Fruit fly (Drosophila melanogaster) whole organism, embryonic: ENCODE data around the gene Trf4-1.

ENCODE experiments used
- Adf1 ChIP-seq: fragments of 200-800 bp; sonication (Bioruptor generic); IDR thresholded peaks from 2 replicates; pipeline ENCODE4 v1.3.6; 2022; ENCODE audit warnings: missing biosample characterization, missing genetic modification characterization
- CG10431 ChIP-seq: fragments of 200-800 bp; sonication (Bioruptor generic); optimal IDR thresholded peaks from 3 replicates; lab custom pipeline; 2018; ENCODE audit warnings: missing biosample characterization, mild to moderate bottlenecking, missing genetic modification characterization
- CG11504 ChIP-seq: fragments of 200-800 bp; sonication (Bioruptor generic); optimal IDR thresholded peaks from 3 replicates; lab custom pipeline; 2019; ENCODE audit warnings: missing biosample characterization, mild to moderate bottlenecking, missing genetic modification characterization, moderate library complexity
- CG11723 ChIP-seq: fragments of 200-800 bp; sonication (Bioruptor generic); optimal IDR thresholded peaks from 2 replicates; lab custom pipeline; 2017; ENCODE audit warnings: missing biosample characterization, mild to moderate bottlenecking, missing genetic modification characterization
- CG12299 ChIP-seq: fragments of 200-800 bp; sonication (Bioruptor generic); optimal IDR thresholded peaks from 2 replicates; lab custom pipeline; 2018; ENCODE audit warnings: missing biosample characterization, mild to moderate bottlenecking, missing genetic modification characterization
- CG13894 ChIP-seq: fragments of 200-800 bp; sonication (Bioruptor generic); optimal IDR thresholded peaks from 3 replicates; lab custom pipeline; 2018; ENCODE audit warnings: missing biosample characterization, mild to moderate bottlenecking, missing genetic modification characterization, moderate library complexity
- CG14441 ChIP-seq: fragments of 200-800 bp; sonication (Bioruptor generic); IDR thresholded peaks from 2 replicates; pipeline ENCODE4 v1.3.6; 2022; ENCODE audit warnings: missing biosample characterization, missing genetic modification characterization
- CG1603 ChIP-seq: fragments of 200-800 bp; sonication (Bioruptor generic); optimal IDR thresholded peaks from 2 replicates; lab custom pipeline; 2019; ENCODE audit warnings: missing biosample characterization, mild to moderate bottlenecking, missing genetic modification characterization, moderate library complexity
- CG16813 ChIP-seq: fragments of 200-800 bp; sonication (Bioruptor generic); IDR thresholded peaks from 3 replicates; pipeline ENCODE4 v1.3.6; 2022; ENCODE audit warnings: missing biosample characterization, missing genetic modification characterization; ENCODE audit not compliant: partially characterized antibody
- CG2129 ChIP-seq: fragments of 200-800 bp; sonication (Bioruptor generic); IDR thresholded peaks from 2 replicates; pipeline ENCODE4 v1.3.6; 2022; ENCODE audit warnings: missing biosample characterization, missing genetic modification characterization; ENCODE audit not compliant: partially characterized antibody
- CG2889 ChIP-seq: fragments of 200-800 bp; sonication (Bioruptor generic); IDR thresholded peaks from 3 replicates; pipeline ENCODE4 v1.3.6; 2022; ENCODE audit warnings: missing biosample characterization, missing genetic modification characterization
- CG30403 ChIP-seq: fragments of 200-800 bp; sonication (Bioruptor generic); optimal IDR thresholded peaks from 3 replicates; lab custom pipeline; 2016; ENCODE audit warnings: missing biosample characterization, missing genetic modification characterization
- CG32772 ChIP-seq: fragments of 200-800 bp; sonication (Bioruptor generic); IDR thresholded peaks from 2 replicates; pipeline ENCODE4 v1.3.6; 2022; ENCODE audit warnings: missing biosample characterization, missing genetic modification characterization
- CG33557 ChIP-seq: fragments of 200-800 bp; sonication (Bioruptor generic); optimal IDR thresholded peaks from 2 replicates; lab custom pipeline; 2019; ENCODE audit warnings: missing biosample characterization, mild to moderate bottlenecking, missing genetic modification characterization, moderate library complexity
- CG3407 ChIP-seq: fragments of 200-800 bp; sonication (Bioruptor generic); optimal IDR thresholded peaks from 2 replicates; lab custom pipeline; 2018; ENCODE audit warnings: missing biosample characterization, mild to moderate bottlenecking, missing genetic modification characterization
- CG4360 ChIP-seq: fragments of 200-800 bp; sonication (Bioruptor generic); IDR thresholded peaks from 2 replicates; pipeline ENCODE4 v1.3.6; 2022; ENCODE audit warnings: missing biosample characterization, missing genetic modification characterization
- CG6813 ChIP-seq: fragments of 200-800 bp; sonication (Bioruptor generic); optimal IDR thresholded peaks from 2 replicates; lab custom pipeline; 2017; ENCODE audit warnings: missing biosample characterization, missing genetic modification characterization, mild to moderate bottlenecking, moderate library complexity, missing genetic modification reagents
- CG8359 ChIP-seq: fragments of 200-800 bp; sonication (Bioruptor generic); optimal IDR thresholded peaks from 2 replicates; lab custom pipeline; 2017; ENCODE audit warnings: missing biosample characterization, mild to moderate bottlenecking, missing genetic modification characterization, borderline replicate concordance
- CG9876 ChIP-seq: fragments of 200-800 bp; sonication (Bioruptor generic); optimal IDR thresholded peaks from 2 replicates; lab custom pipeline; 2016; ENCODE audit warnings: missing biosample characterization, missing genetic modification characterization
- Dip2 ChIP-seq: fragments of 200-800 bp; sonication (Bioruptor generic); IDR thresholded peaks from 2 replicates; pipeline ENCODE4 v1.3.6; 2022; ENCODE audit warnings: missing biosample characterization, missing genetic modification characterization
- Fer2 ChIP-seq: fragments of 200-800 bp; sonication (Bioruptor generic); optimal IDR thresholded peaks from 2 replicates; lab custom pipeline; 2018; ENCODE audit warnings: missing biosample characterization, mild to moderate bottlenecking, missing genetic modification characterization, moderate library complexity
- Kr ChIP-seq: fragments of 200-800 bp; sonication (Bioruptor generic); optimal IDR thresholded peaks from 2 replicates; lab custom pipeline; 2017; ENCODE audit warnings: missing biosample characterization, mild to moderate bottlenecking, missing genetic modification characterization
- Lhr ChIP-seq: fragments of 200-800 bp; sonication (Bioruptor generic); optimal IDR thresholded peaks from 3 replicates; lab custom pipeline; 2017; ENCODE audit warnings: mild to moderate bottlenecking, missing biosample characterization, missing genetic modification reagents, missing genetic modification characterization
- MBD-R2 ChIP-seq: fragments of 200-800 bp; sonication (Bioruptor generic); IDR thresholded peaks from 2 replicates; pipeline ENCODE4 v1.3.6; 2022; ENCODE audit warnings: missing biosample characterization, missing genetic modification characterization
- MTF-1 ChIP-seq: fragments of 200-800 bp; sonication (Bioruptor generic); optimal IDR thresholded peaks from 2 replicates; lab custom pipeline; 2018; ENCODE audit warnings: missing biosample characterization, mild to moderate bottlenecking, missing genetic modification characterization, borderline replicate concordance
- Opbp ChIP-seq: fragments of 200-800 bp; sonication (Bioruptor generic); IDR thresholded peaks from 3 replicates; pipeline ENCODE4 v1.3.6; 2022; ENCODE audit warnings: missing biosample characterization, missing genetic modification characterization; ENCODE audit not compliant: partially characterized antibody
- Optix ChIP-seq: fragments of 200-800 bp; sonication (Bioruptor generic); IDR thresholded peaks from 3 replicates; pipeline ENCODE4 v1.3.6; 2022; ENCODE audit warnings: missing biosample characterization, missing genetic modification characterization
- Side ChIP-seq: fragments of 200-800 bp; sonication (Bioruptor generic); optimal IDR thresholded peaks from 2 replicates; lab custom pipeline; 2016; ENCODE audit warnings: missing biosample characterization, missing genetic modification characterization
- Sry-δ ChIP-seq: fragments of 200-800 bp; sonication (Bioruptor generic); optimal IDR thresholded peaks from 2 replicates; lab custom pipeline; 2016; ENCODE audit warnings: missing biosample characterization, missing genetic modification characterization
- abd-A ChIP-seq: fragments of 200-800 bp; sonication (Bioruptor generic); optimal IDR thresholded peaks from 3 replicates; lab custom pipeline; 2019; ENCODE audit warnings: missing biosample characterization, mild to moderate bottlenecking, missing genetic modification characterization, moderate library complexity
- ac ChIP-seq: fragments of 200-800 bp; sonication (Bioruptor generic); optimal IDR thresholded peaks from 3 replicates; lab custom pipeline; 2017; ENCODE audit warnings: missing biosample characterization, mild to moderate bottlenecking, missing genetic modification characterization
- btn ChIP-seq: fragments of 200-800 bp; sonication (Bioruptor generic); optimal IDR thresholded peaks from 2 replicates; lab custom pipeline; 2016; ENCODE audit warnings: missing biosample characterization, missing genetic modification characterization
- cad ChIP-seq: fragments of >200 bp; optimal IDR thresholded peaks from 2 replicates; lab custom pipeline; 2017; ENCODE audit warnings: missing biosample characterization, missing genetic modification characterization
- gcm ChIP-seq: fragments of 200-800 bp; sonication (Bioruptor generic); optimal IDR thresholded peaks from 2 replicates; lab custom pipeline; 2019; ENCODE audit warnings: missing biosample characterization, mild to moderate bottlenecking, missing genetic modification characterization, moderate library complexity
- her ChIP-seq: fragments of 200-800 bp; sonication (Bioruptor generic); optimal IDR thresholded peaks from 2 replicates; lab custom pipeline; 2016; ENCODE audit warnings: missing biosample characterization, missing genetic modification characterization
- lilli ChIP-seq: fragments of 200-800 bp; sonication (Bioruptor generic); optimal IDR thresholded peaks from 3 replicates; lab custom pipeline; 2016; ENCODE audit warnings: missing biosample characterization, missing genetic modification characterization
- luna ChIP-seq: fragments of 200-800 bp; sonication (Bioruptor generic); optimal IDR thresholded peaks from 2 replicates; lab custom pipeline; 2016; ENCODE audit warnings: missing biosample characterization, missing genetic modification characterization
- odd ChIP-seq: fragments of 200-800 bp; sonication (Bioruptor generic); optimal IDR thresholded peaks from 2 replicates; lab custom pipeline; 2017; ENCODE audit warnings: missing biosample characterization, mild to moderate bottlenecking, missing genetic modification characterization
- p53 ChIP-seq: fragments of 200-800 bp; sonication (Bioruptor generic); optimal IDR thresholded peaks from 2 replicates; lab custom pipeline; 2016; ENCODE audit warnings: missing biosample characterization, missing genetic modification characterization
- pan ChIP-seq, 4 experiments: fragments of >200 bp in 3 of 4; fragments of 200-800 bp in 1 of 4; sonication (Bioruptor generic) in 1 of 4; optimal IDR thresholded peaks in 3 of 4; IDR thresholded peaks in 1 of 4; 2 replicates each; pipeline versions ENCODE4 v1.3.6 to Lab custom; 2017 to 2022; ENCODE audit warnings: missing biosample characterization in 2 of 4, missing genetic modification characterization in 2 of 4, mixed read lengths in 1 of 4
- peb ChIP-seq: fragments of 200-800 bp; sonication (Bioruptor generic); IDR thresholded peaks from 2 replicates; pipeline ENCODE4 v1.3.6; 2022; ENCODE audit warnings: missing biosample characterization, missing genetic modification characterization
- phol ChIP-seq: fragments of 200-800 bp; sonication (Bioruptor generic); optimal IDR thresholded peaks from 3 replicates; lab custom pipeline; 2018; ENCODE audit warnings: missing biosample characterization, mild to moderate bottlenecking, missing genetic modification characterization, moderate library complexity
- ro ChIP-seq: fragments of 200-800 bp; sonication (Bioruptor generic); IDR thresholded peaks from 2 replicates; pipeline ENCODE4 v1.3.6; 2022; ENCODE audit warnings: missing biosample characterization, missing genetic modification characterization
- sens-2 ChIP-seq: fragments of 200-800 bp; sonication (Bioruptor generic); IDR thresholded peaks from 2 replicates; pipeline ENCODE4 v1.3.6; 2022; ENCODE audit warnings: missing biosample characterization, missing genetic modification characterization
- shn ChIP-seq: fragments of 200-800 bp; sonication (Bioruptor generic); optimal IDR thresholded peaks from 3 replicates; lab custom pipeline; 2016; ENCODE audit warnings: missing biosample characterization, missing genetic modification characterization
- slbo ChIP-seq: fragments of 200-800 bp; sonication (Bioruptor generic); IDR thresholded peaks from 2 replicates; pipeline ENCODE4 v1.3.6; 2022; ENCODE audit warnings: missing biosample characterization, missing genetic modification characterization
- ssp ChIP-seq: fragments of 200-800 bp; sonication (Bioruptor generic); IDR thresholded peaks from 2 replicates; pipeline ENCODE4 v1.3.6; 2022; ENCODE audit warnings: missing biosample characterization, missing genetic modification characterization
- stwl ChIP-seq: fragments of 200-800 bp; sonication (Bioruptor generic); optimal IDR thresholded peaks from 3 replicates; lab custom pipeline; 2018; ENCODE audit warnings: missing biosample characterization, mild to moderate bottlenecking, missing genetic modification characterization, moderate library complexity
- usp ChIP-seq: fragments of >200 bp; optimal IDR thresholded peaks from 2 replicates; lab custom pipeline; 2017; ENCODE audit warnings: missing biosample characterization, missing genetic modification characterization

Gene Trf4-1

DNA sequence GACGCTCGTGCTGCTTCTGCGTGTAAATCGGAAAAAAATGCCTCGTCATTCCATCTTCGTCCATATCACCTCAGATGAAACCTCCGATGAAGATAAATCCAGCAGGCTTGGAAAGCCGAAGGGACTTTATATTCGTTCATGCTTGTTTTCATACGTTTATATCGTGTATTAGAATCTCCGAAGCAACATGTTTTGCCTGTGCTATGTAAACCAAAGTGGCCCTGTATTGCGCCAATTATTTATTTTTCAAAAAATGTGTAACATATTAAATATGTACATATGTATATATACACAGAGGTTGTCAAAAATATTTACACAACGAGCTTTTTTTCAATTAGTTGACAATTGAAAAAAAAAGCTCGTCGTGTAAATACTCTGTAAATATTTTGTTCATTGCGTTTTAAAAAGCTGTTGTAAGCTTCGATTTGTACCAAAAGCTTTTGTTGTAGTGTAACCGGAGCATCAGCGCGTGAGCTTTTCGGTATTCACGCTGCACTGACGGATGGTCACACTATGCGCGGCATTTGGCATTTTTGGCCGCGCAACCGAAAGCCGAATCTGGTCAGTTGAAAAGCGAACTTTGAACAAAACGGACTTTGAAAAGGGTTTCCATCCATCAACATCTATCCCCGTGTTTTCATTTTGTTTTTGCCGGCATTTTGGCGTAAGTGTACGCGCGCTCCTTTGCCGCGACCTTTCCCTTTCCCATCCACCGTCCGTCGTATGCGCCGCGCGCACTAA is 13.8 kb downstream of the Trf4-1 start, which contains the start of gene CG12065 (continued):
- TF ChIP-seq Opbp (GFP tag; lab: Robert Waterston, UW) (peak; percentile 67; the same call in 1 of the 3 replicates), btn (GFP tag; lab: Kevin White, UChicago) (no peak), gcm (peak; percentile 47), CG12299 (tag; lab: Kevin White, UChicago) (peak; percentile 82), CG14441 (GFP tag; lab: Robert Waterston, UW) (no peak), Kr (GFP tag; lab: Kevin White, UChicago) (no peak), Dip2 (no peak), CG2889 (GFP tag; lab: Robert Waterston, UW) (no peak), ssp (no peak), CG33557 (peak; percentile 76), CG11504 (tag; lab: Kevin White, UChicago) (peak; percentile 84), ac (GFP tag; lab: Kevin White, UChicago) (no peak), CG10431 (GFP tag; lab: Kevin White, UChicago) (no peak), MBD-R2 (GFP tag; lab: Robert Waterston, UW) (no peak; the same call in 1 of the 2 replicates), peb (GFP tag; lab: Robert Waterston, UW) (no peak), pan (optimal IDR thresholded peaks at IDR 0.05; lab: Kevin White, UChicago) (no peak), pan (GFP tag; optimal IDR thresholded peaks at IDR 0.05 in 1 of 2, IDR thresholded peaks at IDR 0.05 in 1 of 2) (no peak), Lhr (GFP tag; lab: Kevin White, UChicago) (peak; percentile 90), CG1603 (tag; lab: Kevin White, UChicago) (peak; percentile 26), CG4360 (GFP tag; lab: Robert Waterston, UW) (no peak), abd-A (peak; percentile 11), p53 (GFP tag; lab: Kevin White, UChicago) (no peak), lilli (no peak), Adf1 (GFP tag; lab: Robert Waterston, UW) (no peak), ro (no peak), shn (GFP tag; lab: Kevin White, UChicago) (no peak), CG16813 (GFP tag; lab: Robert Waterston, UW) (no peak), CG8359 (GFP tag; lab: Kevin White, UChicago) (peak; percentile 57), CG9876 (GFP tag; lab: Kevin White, UChicago) (no peak), her (GFP tag; lab: Kevin White, UChicago) (no peak), odd (GFP tag; lab: Kevin White, UChicago) (no peak), slbo (GFP tag; lab: Robert Waterston, UW) (0 out of 2 replicates have a peak, but pooled peaks have one; percentile 3), Sry-δ (GFP tag; lab: Kevin White, UChicago) (no peak), CG13894 (tag; lab: Kevin White, UChicago) (peak; percentile 41), CG6813 (GFP tag; lab: Kevin White, UChicago) (peak; percentile 69), sens-2 (GFP tag; lab: Robert Waterston, UW) (no peak), CG32772 (GFP tag; lab: Robert Waterston, UW) (no peak), phol (no peak), CG3407 (peak; percentile 45), usp (GFP tag; lab: Kevin White, UChicago) (no peak), stwl (tag; lab: Kevin White, UChicago) (peak; percentile 44), CG30403 (peak; percentile 13), Side (no peak), cad (GFP tag; lab: Kevin White, UChicago) (no peak), Optix (GFP tag; lab: Robert Waterston, UW) (no peak), luna (GFP tag; lab: Kevin White, UChicago) (no peak), Fer2 (tag; lab: Kevin White, UChicago) (peak; percentile 37), CG11723 (GFP tag; lab: Kevin White, UChicago) (no peak), MTF-1 (GFP tag; lab: Kevin White, UChicago) (peak; percentile 75), CG2129 (no peak)
